Worm (Caenorhabditis elegans) whole organism, L1 larva: Measurements from ENCODE around the gene F44A2.3.

ENCODE experiments used
- C16A3.4 ChIP-seq: fragments of 150-350 bp; optimal IDR thresholded peaks from 2 replicates; lab custom pipeline; 2014; ENCODE audit warnings: missing biosample characterization, missing genetic modification characterization
- F16B12.6 ChIP-seq: fragments of 150-350 bp; optimal IDR thresholded peaks from 2 replicates; lab custom pipeline; 2014; ENCODE audit warnings: missing biosample characterization, missing genetic modification characterization
- Y116A8C.19 ChIP-seq: sonication (generic microtip); optimal IDR thresholded peaks from 2 replicates; lab custom pipeline; 2016; ENCODE audit warnings: missing compliant biosample characterization, missing genetic modification characterization, borderline replicate concordance
- alr-1 ChIP-seq: fragments of 200-800 bp; sonication (Bioruptor generic); optimal IDR thresholded peaks from 2 replicates; lab custom pipeline; 2018; ENCODE audit warnings: borderline replicate concordance, mild to moderate bottlenecking, missing genetic modification characterization, missing compliant biosample characterization
- ama-1 ChIP-seq: fragments of 150-350 bp; optimal IDR thresholded peaks from 2 replicates; lab custom pipeline; 2014
- ceh-63 ChIP-seq: fragments of 200-800 bp; sonication (Bioruptor generic); optimal IDR thresholded peaks from 2 replicates; lab custom pipeline; 2018; ENCODE audit warnings: mild to moderate bottlenecking, missing genetic modification characterization, missing compliant biosample characterization
- ceh-82 ChIP-seq, 3 experiments: fragments of 150-350 bp in 1 of 3; sonication (generic microtip) in 2 of 3; optimal IDR thresholded peaks; 2 replicates each; lab custom pipeline; 2014 to 2017; ENCODE audit warnings: missing biosample characterization in 3 of 3, missing genetic modification characterization in 3 of 3
- dpl-1 ChIP-seq, 3 experiments: fragments of 150-350 bp in 2 of 3; sonication (generic microtip) in 1 of 3; optimal IDR thresholded peaks; 2 replicates each; lab custom pipeline; 2014 to 2017; ENCODE audit warnings: missing biosample characterization in 3 of 3, missing genetic modification characterization in 3 of 3, missing genetic modification reagents in 3 of 3
- dsc-1 ChIP-seq: sonication (generic microtip); optimal IDR thresholded peaks from 2 replicates; lab custom pipeline; 2016; ENCODE audit warnings: mild to moderate bottlenecking, missing genetic modification characterization, missing compliant biosample characterization
- efl-3 ChIP-seq: fragments of 200-800 bp; sonication (Bioruptor generic); optimal IDR thresholded peaks from 2 replicates; lab custom pipeline; 2018; ENCODE audit warnings: mild to moderate bottlenecking, missing genetic modification characterization, missing compliant biosample characterization
- egl-27 ChIP-seq, 2 experiments: fragments of 150-350 bp in 1 of 2; sonication (generic microtip); optimal IDR thresholded peaks; 3 replicates each; lab custom pipeline; 2017 to 2018; ENCODE audit warnings: missing biosample characterization in 2 of 2, missing genetic modification characterization in 2 of 2, missing genetic modification reagents in 2 of 2
- elt-2 ChIP-seq: sonication (generic microtip); optimal IDR thresholded peaks from 2 replicates; lab custom pipeline; 2016; ENCODE audit warnings: missing genetic modification characterization, mild to moderate bottlenecking, inconsistent platforms, missing compliant biosample characterization, missing genetic modification reagents
- fkh-4 ChIP-seq: sonication (generic microtip); optimal IDR thresholded peaks from 2 replicates; lab custom pipeline; 2016; ENCODE audit warnings: missing compliant biosample characterization, missing genetic modification characterization, borderline replicate concordance
- fkh-8 ChIP-seq: sonication (generic microtip); optimal IDR thresholded peaks from 2 replicates; lab custom pipeline; 2016; ENCODE audit warnings: mild to moderate bottlenecking, missing genetic modification characterization, missing compliant biosample characterization
- grh-1 ChIP-seq: fragments of 200-800 bp; sonication (Bioruptor generic); IDR thresholded peaks from 2 replicates; pipeline ENCODE4 v1.3.6; 2022; ENCODE audit warnings: missing genetic modification reagents, missing genetic modification characterization, missing compliant biosample characterization
- hlh-4 ChIP-seq: sonication (generic microtip); optimal IDR thresholded peaks from 2 replicates; lab custom pipeline; 2016; ENCODE audit warnings: mild to moderate bottlenecking, missing genetic modification characterization, missing compliant biosample characterization
- irx-1 ChIP-seq: sonication (generic microtip); optimal IDR thresholded peaks from 2 replicates; lab custom pipeline; 2016; ENCODE audit warnings: missing genetic modification characterization, missing compliant biosample characterization
- isw-1 ChIP-seq: fragments of 200-800 bp; sonication (Bioruptor generic); IDR thresholded peaks from 2 replicates; pipeline ENCODE4 v1.3.6; 2022; ENCODE audit warnings: missing genetic modification characterization, missing compliant biosample characterization
- jun-1 ChIP-seq: fragments of 150-350 bp; optimal IDR thresholded peaks from 2 replicates; lab custom pipeline; 2014; ENCODE audit warnings: missing biosample characterization, missing genetic modification reagents, missing genetic modification characterization
- lin-13 ChIP-seq: fragments of 150-350 bp; optimal IDR thresholded peaks from 2 replicates; lab custom pipeline; 2014; ENCODE audit warnings: missing biosample characterization, missing genetic modification reagents, missing genetic modification characterization
- lin-14 ChIP-seq: fragments of 200-800 bp; sonication (Bioruptor generic); optimal IDR thresholded peaks from 2 replicates; lab custom pipeline; 2018; ENCODE audit warnings: mild to moderate bottlenecking, missing genetic modification characterization, moderate library complexity, missing compliant biosample characterization
- lin-15B ChIP-seq: fragments of 150-350 bp; sonication (generic microtip); optimal IDR thresholded peaks from 3 replicates; lab custom pipeline; 2014; ENCODE audit warnings: missing biosample characterization, missing genetic modification characterization
- lin-35 ChIP-seq, 2 experiments: fragments of 150-350 bp; optimal IDR thresholded peaks; 2 replicates each; lab custom pipeline; 2014; ENCODE audit warnings: missing biosample characterization in 2 of 2, missing genetic modification characterization in 2 of 2, missing genetic modification reagents in 2 of 2
- lin-39 ChIP-seq: fragments of 150-350 bp; optimal IDR thresholded peaks from 2 replicates; lab custom pipeline; 2014; ENCODE audit warnings: missing biosample characterization, missing genetic modification reagents, missing genetic modification characterization
- lsy-2 ChIP-seq, 2 experiments: fragments of 150-350 bp; optimal IDR thresholded peaks; 2 replicates each; lab custom pipeline; 2014; ENCODE audit warnings: missing biosample characterization in 2 of 2, missing genetic modification characterization in 2 of 2
- mab-9 ChIP-seq: fragments of 200-800 bp; sonication (Bioruptor generic); IDR thresholded peaks from 2 replicates; pipeline ENCODE4 v1.3.6; 2022; ENCODE audit warnings: missing genetic modification reagents, missing genetic modification characterization, missing compliant biosample characterization
- mdl-1 ChIP-seq, 2 experiments: fragments of 150-350 bp; optimal IDR thresholded peaks; 2 replicates each; lab custom pipeline; 2014 to 2017; ENCODE audit warnings: missing biosample characterization in 2 of 2, missing genetic modification characterization in 2 of 2, inconsistent platforms in 1 of 2
- mef-2 ChIP-seq: fragments of 150-350 bp; optimal IDR thresholded peaks from 2 replicates; lab custom pipeline; 2014; ENCODE audit warnings: missing biosample characterization, missing genetic modification characterization
- mep-1 ChIP-seq: fragments of 150-350 bp; optimal IDR thresholded peaks from 2 replicates; lab custom pipeline; 2014; ENCODE audit warnings: missing biosample characterization, missing genetic modification characterization
- nhr-12 ChIP-seq: sonication (generic microtip); optimal IDR thresholded peaks from 2 replicates; lab custom pipeline; 2017; ENCODE audit warnings: missing biosample characterization, missing genetic modification characterization
- nhr-28 ChIP-seq: fragments of 150-350 bp; optimal IDR thresholded peaks from 2 replicates; lab custom pipeline; 2014; ENCODE audit warnings: missing biosample characterization, missing genetic modification characterization
- nhr-71 ChIP-seq: sonication (generic microtip); optimal IDR thresholded peaks from 2 replicates; lab custom pipeline; 2016; ENCODE audit warnings: mild to moderate bottlenecking, missing genetic modification characterization, moderate library complexity, missing compliant biosample characterization
- nhr-76 ChIP-seq: sonication (generic microtip); optimal IDR thresholded peaks from 2 replicates; lab custom pipeline; 2017; ENCODE audit warnings: missing biosample characterization, missing genetic modification characterization
- nhr-84 ChIP-seq: sonication (generic microtip); optimal IDR thresholded peaks from 2 replicates; lab custom pipeline; 2017; ENCODE audit warnings: missing biosample characterization, missing genetic modification characterization
- nhr-85 ChIP-seq: sonication (generic microtip); peaks from one replicate; lab custom pipeline; 2016; ENCODE audit warnings: missing genetic modification characterization, inconsistent platforms, missing compliant biosample characterization
- nhr-90 ChIP-seq: sonication (generic microtip); optimal IDR thresholded peaks from 2 replicates; lab custom pipeline; 2016; ENCODE audit warnings: mild to moderate bottlenecking, missing genetic modification characterization, missing compliant biosample characterization; ENCODE audit not compliant: poor library complexity
- rnt-1 ChIP-seq: sonication (generic microtip); optimal IDR thresholded peaks from 2 replicates; lab custom pipeline; 2016; ENCODE audit warnings: mild to moderate bottlenecking, missing genetic modification characterization, moderate library complexity, missing compliant biosample characterization
- skn-1 ChIP-seq: fragments of 150-350 bp; optimal IDR thresholded peaks from 2 replicates; lab custom pipeline; 2014; ENCODE audit warnings: missing biosample characterization, missing genetic modification characterization
- snpc-4 ChIP-seq: fragments of 150-350 bp; optimal IDR thresholded peaks from 2 replicates; lab custom pipeline; 2014; ENCODE audit warnings: missing biosample characterization, missing genetic modification characterization
- sup-37 ChIP-seq: fragments of 200-800 bp; sonication (Bioruptor generic); optimal IDR thresholded peaks from 2 replicates; lab custom pipeline; 2018; ENCODE audit warnings: mild to moderate bottlenecking, missing genetic modification characterization, missing compliant biosample characterization
- swsn-7 ChIP-seq: sonication (generic microtip); optimal IDR thresholded peaks from 2 replicates; lab custom pipeline; 2016; ENCODE audit warnings: missing genetic modification characterization, missing compliant biosample characterization
- tbx-2 ChIP-seq: sonication (generic microtip); optimal IDR thresholded peaks from 2 replicates; lab custom pipeline; 2016; ENCODE audit warnings: missing genetic modification characterization, missing compliant biosample characterization
- tlp-1 ChIP-seq: fragments of 150-350 bp; optimal IDR thresholded peaks from 2 replicates; lab custom pipeline; 2014; ENCODE audit warnings: missing biosample characterization, missing genetic modification characterization
- unc-130 ChIP-seq: fragments of 150-350 bp; optimal IDR thresholded peaks from 2 replicates; lab custom pipeline; 2017; ENCODE audit warnings: missing biosample characterization, missing genetic modification characterization, inconsistent platforms
- unc-30 ChIP-seq: sonication (generic microtip); optimal IDR thresholded peaks from 2 replicates; lab custom pipeline; 2017; ENCODE audit warnings: missing biosample characterization, missing genetic modification characterization
- unc-62 ChIP-seq: fragments of 150-350 bp; optimal IDR thresholded peaks from 2 replicates; lab custom pipeline; 2014; ENCODE audit warnings: missing biosample characterization, missing genetic modification reagents, missing genetic modification characterization
- xbp-1 ChIP-seq: sonication (generic microtip); optimal IDR thresholded peaks from 2 replicates; lab custom pipeline; 2016; ENCODE audit warnings: missing genetic modification characterization, missing compliant biosample characterization
- ztf-11 ChIP-seq, 2 experiments: sonication (generic microtip); optimal IDR thresholded peaks; 2 replicates each; lab custom pipeline; 2016 to 2017; ENCODE audit warnings: missing genetic modification characterization in 2 of 2, missing biosample characterization in 1 of 2, missing compliant biosample characterization in 1 of 2

F44A2.3 gene

DNA sequence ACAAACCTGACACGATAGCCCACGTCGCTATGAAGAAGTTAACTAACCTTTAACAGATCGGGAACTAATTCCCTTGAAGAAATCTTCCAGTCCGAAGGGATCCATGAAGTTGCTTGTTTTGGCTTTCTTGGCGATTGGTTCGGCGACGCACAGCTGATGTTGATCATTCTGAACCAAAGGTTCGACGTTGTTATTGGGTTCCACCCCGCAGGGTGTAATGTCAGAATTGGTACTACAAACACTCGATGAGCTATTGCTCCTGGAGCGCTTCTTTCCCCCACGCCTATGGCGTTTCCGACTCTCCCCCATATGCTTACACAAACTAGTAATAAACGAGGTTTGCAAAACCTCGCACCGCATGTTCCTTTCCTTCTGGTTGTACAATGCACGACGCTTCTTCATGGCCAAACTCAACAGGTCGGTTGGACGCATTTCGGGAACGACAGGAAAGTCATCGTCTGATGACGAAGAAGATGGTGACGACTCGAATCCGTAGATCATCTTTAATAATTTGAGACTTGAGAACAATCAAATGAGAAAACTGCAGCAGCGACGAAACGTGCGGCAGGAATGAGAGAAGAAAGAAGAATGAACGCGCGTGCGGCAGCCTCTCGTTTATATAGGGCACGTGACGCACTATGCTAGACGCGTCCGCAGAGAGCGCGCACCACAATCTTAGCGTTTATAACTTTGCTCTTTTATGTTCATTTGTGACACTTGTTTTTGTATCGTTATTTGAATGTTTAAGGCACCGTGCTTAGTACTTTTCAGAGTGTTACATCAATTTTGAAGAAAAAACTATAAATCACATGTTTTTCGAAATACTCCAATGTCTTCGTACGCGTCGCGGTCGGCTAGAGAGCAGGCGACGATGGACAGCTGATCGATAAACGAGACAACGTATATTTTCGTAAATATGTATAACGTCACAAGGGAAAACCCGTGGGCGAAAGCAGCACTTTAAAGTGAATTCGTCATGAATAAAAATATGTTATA is 38.7 kb downstream of the F44A2.3 start, which contains the start of gene tos-1 (continued):
- TF ChIP-seq mdl-1 (tag; optimal IDR thresholded peaks at IDR 0.05; lab: Kevin White, UChicago) (peak; percentile 91 to 97), nhr-28 (tag; lab: Kevin White, UChicago) (peak; percentile 72), mep-1 (tag; lab: Kevin White, UChicago) (peak; percentile 94), nhr-71 (tag; lab: Kevin White, UChicago) (peak; percentile 100), snpc-4 (tag; lab: Kevin White, UChicago) (peak; percentile 73), nhr-90 (peak; percentile 99), F16B12.6 (tag; lab: Kevin White, UChicago) (no peak), swsn-7 (tag; lab: Kevin White, UChicago) (peak; percentile 100), xbp-1 (tag; lab: Kevin White, UChicago) (peak; percentile 99), unc-30 (tag; lab: Kevin White, UChicago) (no peak), lin-35 (GFP tag; optimal IDR thresholded peaks at IDR 0.05; lab: Kevin White, UChicago) (peak; percentile 87 to 93), lin-14 (GFP tag; lab: Kevin White, UChicago) (peak; percentile 100), ztf-11 (tag; optimal IDR thresholded peaks at IDR 0.05; lab: Kevin White, UChicago) (peak in 1 of 2 experiments; percentile 96)
- TF ChIP-seq, all 84 proteins: peak for 76

DNA sequence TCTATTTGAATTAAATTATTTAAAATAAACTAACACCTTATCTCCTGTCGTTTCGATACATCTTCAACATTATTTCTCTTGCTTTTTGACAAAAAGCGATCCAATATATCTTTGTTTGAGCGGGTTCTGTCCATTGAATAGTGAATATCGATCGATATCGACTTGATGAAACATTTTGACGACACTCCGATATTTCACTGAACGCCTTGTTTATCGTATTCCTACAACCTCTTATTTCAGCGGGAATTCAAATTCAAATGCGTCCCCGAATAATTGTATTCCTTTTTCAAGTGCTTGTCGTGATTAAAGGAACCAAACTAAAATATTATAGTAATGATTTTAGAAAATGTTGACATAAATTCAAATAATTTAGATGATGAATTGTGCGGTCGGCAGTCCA is 41.6 kb downstream of the F44A2.3 start, which contains the start of the genes K07B1.7 and try-5:
K07B1.7 (minus strand) TSS at position 159 of the 400 bp plus-strand sequence.
try-5 (plus strand) TSS at position 241 of the 400 bp plus-strand sequence.
- TF ChIP-seq isw-1: peak; percentile 39
- peak; percentile 61 for TF ChIP-seq lin-13 (GFP tag; lab: Kevin White, UChicago)
- TF ChIP-seq lin-15B: peak; percentile 24
- peak; percentile 12 for TF ChIP-seq jun-1
- no peak for TF ChIP-seq unc-130 (tag; lab: Kevin White, UChicago)
- peak; percentile 68 for TF ChIP-seq xbp-1 (tag; lab: Kevin White, UChicago)
- no peak for TF ChIP-seq fkh-4 (tag; lab: Kevin White, UChicago)
- TF ChIP-seq fkh-8 (tag; lab: Kevin White, UChicago): peak; percentile 43
- TF ChIP-seq grh-1 (GFP tag; lab: Robert Waterston, UW): no peak
- no peak for TF ChIP-seq sup-37 (GFP tag; lab: Kevin White, UChicago)
- no peak for TF ChIP-seq Y116A8C.19
- no peak for TF ChIP-seq egl-27 (tag; optimal IDR thresholded peaks at IDR 0.05; lab: Kevin White, UChicago)
- peak; percentile 45 to 72 (median 65) for TF ChIP-seq ceh-82 (tag; optimal IDR thresholded peaks at IDR 0.05; lab: Kevin White, UChicago)
- peak; percentile 70 to 90 for TF ChIP-seq lsy-2 (tag; optimal IDR thresholded peaks at IDR 0.05; lab: Kevin White, UChicago)
- peak; percentile 48 for TF ChIP-seq dsc-1
- TF ChIP-seq alr-1 (tag; lab: Kevin White, UChicago): no peak
- TF ChIP-seq ama-1 (lab: Kevin White, UChicago): peak; percentile 10
- TF ChIP-seq nhr-28 (tag; lab: Kevin White, UChicago): no peak
- no peak for TF ChIP-seq elt-2 (tag; lab: Kevin White, UChicago)
- no peak for TF ChIP-seq nhr-76 (tag; lab: Kevin White, UChicago)
- TF ChIP-seq dpl-1 (GFP tag; optimal IDR thresholded peaks at IDR 0.05; lab: Kevin White, UChicago): peak; percentile 96 to 98 (median 96)
- no peak for TF ChIP-seq nhr-84 (tag; lab: Kevin White, UChicago)
- TF ChIP-seq tbx-2 (tag; lab: Kevin White, UChicago): peak; percentile 58
- no peak for TF ChIP-seq mef-2 (tag; lab: Kevin White, UChicago)
- peak; percentile 69 for TF ChIP-seq nhr-85 (tag; lab: Kevin White, UChicago)
- peak; percentile 74 for TF ChIP-seq rnt-1 (tag; lab: Kevin White, UChicago)
- peak; percentile 8 for TF ChIP-seq irx-1
- no peak for TF ChIP-seq hlh-4 (tag; lab: Kevin White, UChicago)
- no peak for TF ChIP-seq mab-9 (GFP tag; lab: Robert Waterston, UW)
- TF ChIP-seq nhr-12 (tag; lab: Kevin White, UChicago): no peak
- TF ChIP-seq efl-3 (GFP tag; lab: Kevin White, UChicago): no peak
- TF ChIP-seq unc-30 (tag; lab: Kevin White, UChicago): no peak
- peak; percentile 42 for TF ChIP-seq F16B12.6 (tag; lab: Kevin White, UChicago)
- no peak for TF ChIP-seq lin-39 (tag; lab: Kevin White, UChicago)
- TF ChIP-seq skn-1: peak; percentile 73
- TF ChIP-seq C16A3.4 (tag; lab: Kevin White, UChicago): peak; percentile 82
- TF ChIP-seq ceh-63 (GFP tag; lab: Kevin White, UChicago): no peak
- no peak for TF ChIP-seq tlp-1 (tag; lab: Kevin White, UChicago)
- no peak for TF ChIP-seq unc-62 (GFP tag; lab: Kevin White, UChicago)
